Fruit fly (Drosophila melanogaster) whole organism, embryonic: ENCODE results near the gene Shc.

ENCODE experiments used
- Adf1 ChIP-seq: fragments of 200-800 bp; sonication (Bioruptor generic); IDR thresholded peaks from 2 replicates; pipeline ENCODE4 v1.3.6; 2022; ENCODE audit warnings: missing biosample characterization, missing genetic modification characterization
- Antp ChIP-seq: fragments of 200-800 bp; sonication (Bioruptor generic); optimal IDR thresholded peaks from 3 replicates; lab custom pipeline; 2016; ENCODE audit warnings: missing biosample characterization, missing genetic modification characterization
- Atf-2 ChIP-seq: fragments of 200-800 bp; sonication (Bioruptor generic); optimal IDR thresholded peaks from 2 replicates; lab custom pipeline; 2016; ENCODE audit warnings: missing biosample characterization, missing genetic modification characterization
- CG10565 ChIP-seq: fragments of 200-800 bp; sonication (Bioruptor generic); optimal IDR thresholded peaks from 3 replicates; lab custom pipeline; 2016; ENCODE audit warnings: missing biosample characterization, mild to moderate bottlenecking, missing genetic modification characterization
- CG10654 ChIP-seq: fragments of 200-800 bp; sonication (Bioruptor generic); optimal IDR thresholded peaks from 2 replicates; lab custom pipeline; 2016; ENCODE audit warnings: missing biosample characterization, missing genetic modification characterization
- CG11247 ChIP-seq: fragments of 200-800 bp; sonication (Bioruptor generic); IDR thresholded peaks from 2 replicates; pipeline ENCODE4 v1.3.6; 2022; ENCODE audit warnings: missing biosample characterization, missing genetic modification characterization
- CG1233 ChIP-seq: fragments of 200-800 bp; sonication (Bioruptor generic); optimal IDR thresholded peaks from 4 replicates; lab custom pipeline; 2018; ENCODE audit warnings: missing biosample characterization, mild to moderate bottlenecking, missing genetic modification characterization
- CG12769 ChIP-seq: fragments of 200-800 bp; sonication (Bioruptor generic); optimal IDR thresholded peaks from 2 replicates; lab custom pipeline; 2019; ENCODE audit warnings: missing biosample characterization, mild to moderate bottlenecking, missing genetic modification characterization, moderate library complexity
- CG15514 ChIP-seq: fragments of 200-800 bp; sonication (Bioruptor generic); optimal IDR thresholded peaks from 3 replicates; lab custom pipeline; 2017; ENCODE audit warnings: missing biosample characterization, missing genetic modification characterization, mild to moderate bottlenecking, moderate library complexity, missing genetic modification reagents
- CG2889 ChIP-seq: fragments of 200-800 bp; sonication (Bioruptor generic); IDR thresholded peaks from 3 replicates; pipeline ENCODE4 v1.3.6; 2022; ENCODE audit warnings: missing biosample characterization, missing genetic modification characterization
- CG3407 ChIP-seq: fragments of 200-800 bp; sonication (Bioruptor generic); optimal IDR thresholded peaks from 2 replicates; lab custom pipeline; 2018; ENCODE audit warnings: missing biosample characterization, mild to moderate bottlenecking, missing genetic modification characterization
- CG3847 ChIP-seq: fragments of 200-800 bp; sonication (Bioruptor generic); IDR thresholded peaks from 2 replicates; pipeline ENCODE4 v1.3.6; 2022; ENCODE audit warnings: missing biosample characterization, missing genetic modification characterization
- CG4707 ChIP-seq: fragments of 200-800 bp; sonication (Bioruptor generic); optimal IDR thresholded peaks from 2 replicates; lab custom pipeline; 2018; ENCODE audit warnings: missing biosample characterization, mild to moderate bottlenecking, missing genetic modification characterization, moderate library complexity
- CG4854 ChIP-seq: fragments of 200-800 bp; sonication (Bioruptor generic); optimal IDR thresholded peaks from 2 replicates; lab custom pipeline; 2016; ENCODE audit warnings: missing biosample characterization, missing genetic modification characterization, inconsistent platforms
- CG6683 ChIP-seq: fragments of 200-800 bp; sonication (Bioruptor generic); optimal IDR thresholded peaks from 2 replicates; lab custom pipeline; 2017; ENCODE audit warnings: missing biosample characterization, mild to moderate bottlenecking, missing genetic modification characterization, missing genetic modification reagents
- CG7839 ChIP-seq: fragments of 200-800 bp; sonication (Bioruptor generic); optimal IDR thresholded peaks from 3 replicates; lab custom pipeline; 2018; ENCODE audit warnings: missing biosample characterization, mild to moderate bottlenecking, missing genetic modification characterization, moderate library complexity
- CG8359 ChIP-seq: fragments of 200-800 bp; sonication (Bioruptor generic); optimal IDR thresholded peaks from 2 replicates; lab custom pipeline; 2017; ENCODE audit warnings: missing biosample characterization, mild to moderate bottlenecking, missing genetic modification characterization, borderline replicate concordance
- CG9932 ChIP-seq: fragments of 200-800 bp; sonication (Bioruptor generic); IDR thresholded peaks from 2 replicates; pipeline ENCODE4 v1.3.6; 2022; ENCODE audit warnings: missing biosample characterization, missing genetic modification characterization
- Camta ChIP-seq: fragments of 200-800 bp; sonication (Bioruptor generic); optimal IDR thresholded peaks from 2 replicates; lab custom pipeline; 2016; ENCODE audit warnings: missing biosample characterization, missing genetic modification characterization
- Dll ChIP-seq: fragments of 200-800 bp; sonication (Bioruptor generic); IDR thresholded peaks from 4 replicates; pipeline ENCODE4 v1.3.6; 2022; ENCODE audit warnings: missing biosample characterization, missing genetic modification characterization; ENCODE audit not compliant: partially characterized antibody
- Dref ChIP-seq: fragments of 200-800 bp; sonication (Bioruptor generic); IDR thresholded peaks from 2 replicates; pipeline ENCODE4 v1.3.6; 2022; ENCODE audit warnings: missing biosample characterization, missing genetic modification characterization
- E2f1 ChIP-seq: fragments of 200-800 bp; sonication (Bioruptor generic); IDR thresholded peaks from 2 replicates; pipeline ENCODE4 v1.3.6; 2022; ENCODE audit warnings: missing biosample characterization, missing genetic modification characterization
- Jarid2 ChIP-seq: fragments of 200-800 bp; sonication (Bioruptor generic); optimal IDR thresholded peaks from 3 replicates; lab custom pipeline; 2017; ENCODE audit warnings: mild to moderate bottlenecking, missing biosample characterization, missing genetic modification reagents, missing genetic modification characterization
- NFAT ChIP-seq: fragments of 200-800 bp; sonication (Bioruptor generic); IDR thresholded peaks from 2 replicates; pipeline ENCODE4 v1.3.6; 2022; ENCODE audit warnings: missing biosample characterization, missing genetic modification characterization
- Pdp1 ChIP-seq, 2 experiments: fragments of 200-800 bp; sonication (Bioruptor generic); optimal IDR thresholded peaks; 3 replicates each; lab custom pipeline; 2016; ENCODE audit warnings: missing biosample characterization in 2 of 2, missing genetic modification characterization in 2 of 2, mild to moderate bottlenecking in 1 of 2, moderate library complexity in 1 of 2
- Sin3A ChIP-seq: fragments of >200 bp; optimal IDR thresholded peaks from 2 replicates; lab custom pipeline; 2018
- Six4 ChIP-seq: fragments of 200-800 bp; sonication (Bioruptor generic); optimal IDR thresholded peaks from 2 replicates; lab custom pipeline; 2016; ENCODE audit warnings: missing biosample characterization, missing genetic modification characterization
- Sry-β ChIP-seq: fragments of 200-800 bp; sonication (Bioruptor generic); optimal IDR thresholded peaks from 2 replicates; lab custom pipeline; 2018; ENCODE audit warnings: missing biosample characterization, mild to moderate bottlenecking, missing genetic modification characterization, moderate library complexity
- ara ChIP-seq: fragments of 200-800 bp; sonication (Bioruptor generic); IDR thresholded peaks from 2 replicates; pipeline ENCODE4 v1.3.6; 2022; ENCODE audit warnings: missing biosample characterization, missing genetic modification characterization
- chif ChIP-seq, 2 experiments: fragments of 200-800 bp; sonication (Bioruptor generic); optimal IDR thresholded peaks; 3 replicates each; lab custom pipeline; 2016; ENCODE audit warnings: missing biosample characterization in 2 of 2, missing genetic modification characterization in 2 of 2
- chinmo ChIP-seq: fragments of 200-800 bp; sonication (Bioruptor generic); IDR thresholded peaks from 4 replicates; pipeline ENCODE4 v1.3.6; 2022; ENCODE audit warnings: missing biosample characterization, missing genetic modification characterization; ENCODE audit not compliant: partially characterized antibody
- crol ChIP-seq: fragments of 200-800 bp; sonication (Bioruptor generic); IDR thresholded peaks from 2 replicates; pipeline ENCODE4 v1.3.6; 2022; ENCODE audit warnings: missing biosample characterization, missing genetic modification characterization
- dati ChIP-seq: fragments of 200-800 bp; sonication (Bioruptor generic); IDR thresholded peaks from 2 replicates; pipeline ENCODE4 v1.3.6; 2022; ENCODE audit warnings: missing biosample characterization, missing genetic modification characterization
- disco-r ChIP-seq: fragments of 200-800 bp; sonication (Bioruptor generic); optimal IDR thresholded peaks from 2 replicates; lab custom pipeline; 2016; ENCODE audit warnings: missing biosample characterization, missing genetic modification characterization
- dmrt11E ChIP-seq: fragments of 200-800 bp; sonication (Bioruptor generic); optimal IDR thresholded peaks from 3 replicates; lab custom pipeline; 2018; ENCODE audit warnings: missing biosample characterization, mild to moderate bottlenecking, missing genetic modification characterization, moderate library complexity
- dysf ChIP-seq: fragments of 200-800 bp; sonication (Bioruptor generic); IDR thresholded peaks from 3 replicates; pipeline ENCODE4 v1.3.6; 2022; ENCODE audit warnings: missing biosample characterization, missing genetic modification characterization
- gce ChIP-seq: fragments of 200-800 bp; sonication (Bioruptor generic); IDR thresholded peaks from 3 replicates; pipeline ENCODE4 v1.3.6; 2022; ENCODE audit warnings: missing biosample characterization, missing genetic modification characterization
- inv ChIP-seq: fragments of 200-800 bp; sonication (Bioruptor generic); IDR thresholded peaks from 2 replicates; pipeline ENCODE4 v1.3.6; 2022; ENCODE audit warnings: missing biosample characterization, missing genetic modification characterization; ENCODE audit not compliant: partially characterized antibody
- kay ChIP-seq: fragments of 200-800 bp; sonication (Bioruptor generic); optimal IDR thresholded peaks from 2 replicates; lab custom pipeline; 2016; ENCODE audit warnings: missing biosample characterization, missing genetic modification characterization
- nmo ChIP-seq: fragments of 200-800 bp; sonication (Bioruptor generic); optimal IDR thresholded peaks from 2 replicates; lab custom pipeline; 2018; ENCODE audit warnings: missing biosample characterization, mild to moderate bottlenecking, missing genetic modification characterization, moderate library complexity
- nom ChIP-seq: fragments of 200-800 bp; sonication (Bioruptor generic); optimal IDR thresholded peaks from 2 replicates; lab custom pipeline; 2017; ENCODE audit warnings: missing biosample characterization, missing genetic modification characterization, mild to moderate bottlenecking, moderate library complexity, missing genetic modification reagents
- p53 ChIP-seq: fragments of 200-800 bp; sonication (Bioruptor generic); optimal IDR thresholded peaks from 2 replicates; lab custom pipeline; 2016; ENCODE audit warnings: missing biosample characterization, missing genetic modification characterization
- pho ChIP-seq: fragments of 200-800 bp; sonication (Bioruptor generic); optimal IDR thresholded peaks from 2 replicates; lab custom pipeline; 2016; ENCODE audit warnings: missing biosample characterization, missing genetic modification characterization
- psq ChIP-seq: fragments of 200-800 bp; sonication (Bioruptor generic); optimal IDR thresholded peaks from 2 replicates; lab custom pipeline; 2017; ENCODE audit warnings: missing biosample characterization, missing genetic modification characterization
- pzg ChIP-seq: fragments of 200-800 bp; sonication (Bioruptor generic); optimal IDR thresholded peaks from 3 replicates; lab custom pipeline; 2018; ENCODE audit warnings: missing biosample characterization, mild to moderate bottlenecking, missing genetic modification characterization, moderate library complexity
- salm ChIP-seq: fragments of 200-800 bp; sonication (Bioruptor generic); optimal IDR thresholded peaks from 2 replicates; lab custom pipeline; 2018; ENCODE audit warnings: missing biosample characterization, mild to moderate bottlenecking, missing genetic modification characterization
- scrt ChIP-seq: fragments of 200-800 bp; sonication (Bioruptor generic); optimal IDR thresholded peaks from 2 replicates; lab custom pipeline; 2018; ENCODE audit warnings: missing biosample characterization, mild to moderate bottlenecking, missing genetic modification characterization, moderate library complexity
- tll ChIP-seq, 2 experiments: fragments of 200-800 bp in 1 of 2; fragments of >200 bp in 1 of 2; sonication (Bioruptor generic) in 1 of 2; optimal IDR thresholded peaks; 2 replicates each; lab custom pipeline; 2017 to 2019; ENCODE audit warnings: missing biosample characterization in 2 of 2, missing genetic modification characterization in 2 of 2, mild to moderate bottlenecking in 1 of 2, moderate library complexity in 1 of 2
- tup ChIP-seq: fragments of 200-800 bp; sonication (Bioruptor generic); optimal IDR thresholded peaks from 2 replicates; lab custom pipeline; 2016; ENCODE audit warnings: missing biosample characterization, mild to moderate bottlenecking, missing genetic modification characterization, moderate library complexity
- usp ChIP-seq: fragments of >200 bp; optimal IDR thresholded peaks from 2 replicates; lab custom pipeline; 2017; ENCODE audit warnings: missing biosample characterization, missing genetic modification characterization

Gene Shc

dm6 chr3L:9468261-9468890, 41.6 kb downstream of the Shc start (continued):
- TF ChIP-seq nom (GFP tag; lab: Kevin White, UChicago) (no peak), CG12769 (tag; lab: Kevin White, UChicago) (peak; percentile 27), CG4854 (no peak), salm (tag; lab: Kevin White, UChicago) (no peak), Pdp1 (GFP tag; optimal IDR thresholded peaks at IDR 0.05; lab: Kevin White, UChicago) (no peak), CG2889 (GFP tag; lab: Robert Waterston, UW) (no peak), CG7839 (peak; percentile 62), Sry-β (GFP tag; lab: Kevin White, UChicago) (no peak), Jarid2 (GFP tag; lab: Kevin White, UChicago) (peak; percentile 11), kay (GFP tag; lab: Kevin White, UChicago) (no peak), Camta (GFP tag; lab: Kevin White, UChicago) (no peak), chif (GFP tag; optimal IDR thresholded peaks at IDR 0.05; lab: Kevin White, UChicago) (peak in 1 of 2 experiments; percentile 9), dmrt11E (tag; lab: Kevin White, UChicago) (no peak), gce (no peak), E2f1 (GFP tag; lab: Robert Waterston, UW) (no peak), CG4707 (GFP tag; lab: Kevin White, UChicago) (no peak), p53 (no peak), disco-r (GFP tag; lab: Kevin White, UChicago) (no peak), Dref (no peak), Adf1 (GFP tag; lab: Robert Waterston, UW) (no peak), CG8359 (GFP tag; lab: Kevin White, UChicago) (no peak), CG10654 (GFP tag; lab: Kevin White, UChicago) (no peak), NFAT (GFP tag; lab: Robert Waterston, UW) (no peak), CG6683 (GFP tag; lab: Kevin White, UChicago) (no peak), CG11247 (GFP tag; lab: Robert Waterston, UW) (no peak), CG9932 (GFP tag; lab: Robert Waterston, UW) (peak; percentile 12; the same call in 1 of the 2 replicates), dati (GFP tag; lab: Robert Waterston, UW) (no peak), scrt (peak; percentile 11), chinmo (GFP tag; lab: Robert Waterston, UW) (no peak), usp (GFP tag; lab: Kevin White, UChicago) (no peak), pho (GFP tag; lab: Kevin White, UChicago) (no peak), Six4 (no peak), crol (GFP tag; lab: Robert Waterston, UW) (no peak), tup (GFP tag; lab: Kevin White, UChicago) (no peak), Antp (GFP tag; lab: Kevin White, UChicago) (no peak), psq (no peak), CG1233 (GFP tag; lab: Kevin White, UChicago) (no peak), inv (no peak), ara (GFP tag; lab: Robert Waterston, UW) (no peak), CG3847 (no peak), CG3407 (no peak), tll (GFP tag; optimal IDR thresholded peaks at IDR 0.05; lab: Kevin White, UChicago) (no peak), CG15514 (GFP tag; lab: Kevin White, UChicago) (peak; percentile 3), pzg (GFP tag; lab: Kevin White, UChicago) (no peak), dysf (GFP tag; lab: Robert Waterston, UW) (peak; percentile 36; the same call in 1 of the 3 replicates), Atf-2 (GFP tag; lab: Kevin White, UChicago) (no peak), Sin3A (lab: Kevin White, UChicago) (no peak), Dll (GFP tag; lab: Robert Waterston, UW) (no peak), CG10565 (no peak), nmo (GFP tag; lab: Kevin White, UChicago) (peak; percentile 38)
